Fruit fly (Drosophila melanogaster): ENCODE results near the gene Eip63F-1.

DNA sequence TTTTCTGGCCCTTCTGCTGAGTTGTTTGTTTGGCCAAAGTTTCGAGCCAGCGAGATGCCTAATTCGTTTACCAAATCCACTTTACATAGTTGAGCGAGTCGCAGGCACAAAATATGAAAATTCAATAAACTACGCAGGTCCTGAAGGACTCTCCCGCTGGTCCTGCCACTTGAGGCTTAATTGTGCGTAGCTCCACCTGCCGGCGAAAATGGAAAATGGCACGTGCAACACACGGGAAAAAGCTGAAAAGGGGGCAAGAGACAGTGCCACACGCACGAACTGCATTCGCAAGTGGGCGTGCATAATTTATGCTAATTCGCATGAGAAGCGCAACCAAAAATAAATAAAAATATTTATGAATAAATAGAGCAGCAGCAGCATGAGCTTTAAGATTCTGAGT is 49.5 kb downstream of the Eip63F-1 start:
- no peak for TF ChIP-seq usp (GFP tag; optimal IDR thresholded peaks at IDR 0.05)
- TF ChIP-seq pan (optimal IDR thresholded peaks at IDR 0.05) = no peak
- TF ChIP-seq CG8478 (optimal IDR thresholded peaks at IDR 0.05) = no peak
- TF ChIP-seq psq (optimal IDR thresholded peaks at IDR 0.05) = no peak
- no peak for TF ChIP-seq EcR (GFP tag; optimal IDR thresholded peaks at IDR 0.05)

All from whole organism.